Fruit fly (Drosophila melanogaster) whole organism, embryonic: ENCODE results near the gene Orct2.

Experiments used
- Asciz ChIP-seq: fragments of 200-800 bp; sonication (Bioruptor generic); optimal IDR thresholded peaks from 2 replicates; lab custom pipeline; 2017; ENCODE audit warnings: missing biosample characterization, mild to moderate bottlenecking, missing genetic modification characterization, missing genetic modification reagents
- BtbVII ChIP-seq: fragments of 200-800 bp; sonication (Bioruptor generic); optimal IDR thresholded peaks from 3 replicates; lab custom pipeline; 2017; ENCODE audit warnings: missing biosample characterization, mild to moderate bottlenecking, missing genetic modification characterization
- Bteb2 ChIP-seq: fragments of 200-800 bp; sonication (Bioruptor generic); optimal IDR thresholded peaks from 2 replicates; lab custom pipeline; 2016; ENCODE audit warnings: missing biosample characterization, missing genetic modification characterization
- CG1024 ChIP-seq: fragments of 200-800 bp; sonication (Bioruptor generic); IDR thresholded peaks from 2 replicates; pipeline ENCODE4 v1.3.6; 2022; ENCODE audit warnings: missing biosample characterization, missing genetic modification characterization
- CG10366 ChIP-seq: fragments of 200-800 bp; sonication (Bioruptor generic); IDR thresholded peaks from 2 replicates; pipeline ENCODE4 v1.3.6; 2022; ENCODE audit warnings: missing biosample characterization, missing genetic modification characterization
- CG18619 ChIP-seq: fragments of 200-800 bp; sonication (Bioruptor generic); optimal IDR thresholded peaks from 3 replicates; lab custom pipeline; 2017; ENCODE audit warnings: missing biosample characterization, mild to moderate bottlenecking, missing genetic modification characterization
- CG32772 ChIP-seq: fragments of 200-800 bp; sonication (Bioruptor generic); IDR thresholded peaks from 2 replicates; pipeline ENCODE4 v1.3.6; 2022; ENCODE audit warnings: missing biosample characterization, missing genetic modification characterization
- CG34224 ChIP-seq: fragments of 200-800 bp; sonication (Bioruptor generic); IDR thresholded peaks from 3 replicates; pipeline ENCODE4 v1.3.6; 2022; ENCODE audit warnings: missing biosample characterization, missing genetic modification characterization; ENCODE audit not compliant: partially characterized antibody
- CG34376 ChIP-seq: fragments of 200-800 bp; sonication (Bioruptor generic); optimal IDR thresholded peaks from 2 replicates; lab custom pipeline; 2018; ENCODE audit warnings: missing biosample characterization, mild to moderate bottlenecking, missing genetic modification characterization
- CG34422 ChIP-seq: fragments of 200-800 bp; sonication (Bioruptor generic); IDR thresholded peaks from 3 replicates; pipeline ENCODE4 v1.3.6; 2022; ENCODE audit warnings: missing biosample characterization, missing genetic modification characterization
- CG42726 ChIP-seq: fragments of 200-800 bp; sonication (Bioruptor generic); IDR thresholded peaks from 2 replicates; pipeline ENCODE4 v1.3.6; 2022; ENCODE audit warnings: missing biosample characterization, missing genetic modification characterization; ENCODE audit not compliant: partially characterized antibody
- CG4360 ChIP-seq: fragments of 200-800 bp; sonication (Bioruptor generic); IDR thresholded peaks from 2 replicates; pipeline ENCODE4 v1.3.6; 2022; ENCODE audit warnings: missing biosample characterization, missing genetic modification characterization
- CG4730 ChIP-seq: fragments of 200-800 bp; sonication (Bioruptor generic); IDR thresholded peaks from 2 replicates; pipeline ENCODE4 v1.3.6; 2022; ENCODE audit warnings: missing biosample characterization, missing genetic modification characterization
- CG5180 ChIP-seq: fragments of 200-800 bp; sonication (Bioruptor generic); optimal IDR thresholded peaks from 3 replicates; lab custom pipeline; 2017; ENCODE audit warnings: missing biosample characterization, missing genetic modification characterization, mild to moderate bottlenecking, moderate library complexity, missing genetic modification reagents
- CG8924 ChIP-seq: fragments of 200-800 bp; optimal IDR thresholded peaks from 3 replicates; lab custom pipeline; 2019; ENCODE audit warnings: missing biosample characterization, mild to moderate bottlenecking, missing genetic modification characterization, moderate library complexity
- CrebB ChIP-seq: fragments of 200-800 bp; sonication (Bioruptor generic); optimal IDR thresholded peaks from 3 replicates; lab custom pipeline; 2018; ENCODE audit warnings: missing biosample characterization, mild to moderate bottlenecking, missing genetic modification characterization
- Dref ChIP-seq: fragments of 200-800 bp; sonication (Bioruptor generic); IDR thresholded peaks from 2 replicates; pipeline ENCODE4 v1.3.6; 2022; ENCODE audit warnings: missing biosample characterization, missing genetic modification characterization
- HLH54F ChIP-seq: fragments of 200-800 bp; sonication (Bioruptor generic); optimal IDR thresholded peaks from 3 replicates; lab custom pipeline; 2016; ENCODE audit warnings: missing biosample characterization, missing genetic modification characterization
- Hey ChIP-seq: fragments of 200-800 bp; sonication (Bioruptor generic); optimal IDR thresholded peaks from 3 replicates; lab custom pipeline; 2018; ENCODE audit warnings: missing biosample characterization, mild to moderate bottlenecking, missing genetic modification characterization
- Med ChIP-seq: fragments of 200-800 bp; sonication (Bioruptor generic); peaks from one replicate; lab custom pipeline; 2016; ENCODE audit warnings: missing biosample characterization, missing genetic modification characterization, mild to moderate bottlenecking, inconsistent platforms, moderate library complexity
- NK7.1 ChIP-seq: fragments of 200-800 bp; sonication (Bioruptor generic); optimal IDR thresholded peaks from 3 replicates; lab custom pipeline; 2016; ENCODE audit warnings: missing biosample characterization, missing genetic modification characterization
- Nf-YA ChIP-seq: fragments of 200-800 bp; sonication (Bioruptor generic); IDR thresholded peaks from 2 replicates; pipeline ENCODE4 v1.3.6; 2022; ENCODE audit warnings: missing biosample characterization, missing genetic modification characterization
- Opbp ChIP-seq: fragments of 200-800 bp; sonication (Bioruptor generic); IDR thresholded peaks from 3 replicates; pipeline ENCODE4 v1.3.6; 2022; ENCODE audit warnings: missing biosample characterization, missing genetic modification characterization; ENCODE audit not compliant: partially characterized antibody
- Pdp1 ChIP-seq, 2 experiments: fragments of 200-800 bp; sonication (Bioruptor generic); optimal IDR thresholded peaks; 3 replicates each; lab custom pipeline; 2016; ENCODE audit warnings: missing biosample characterization in 2 of 2, missing genetic modification characterization in 2 of 2, mild to moderate bottlenecking in 1 of 2, moderate library complexity in 1 of 2
- Ravus ChIP-seq: fragments of 200-800 bp; sonication (Bioruptor generic); IDR thresholded peaks from 2 replicates; pipeline ENCODE4 v1.3.6; 2022; ENCODE audit warnings: missing biosample characterization, missing genetic modification characterization
- Sry-β ChIP-seq: fragments of 200-800 bp; sonication (Bioruptor generic); optimal IDR thresholded peaks from 2 replicates; lab custom pipeline; 2018; ENCODE audit warnings: missing biosample characterization, mild to moderate bottlenecking, missing genetic modification characterization, moderate library complexity
- Sry-δ ChIP-seq: fragments of 200-800 bp; sonication (Bioruptor generic); optimal IDR thresholded peaks from 2 replicates; lab custom pipeline; 2016; ENCODE audit warnings: missing biosample characterization, missing genetic modification characterization
- al ChIP-seq: fragments of 200-800 bp; sonication (Bioruptor generic); IDR thresholded peaks from 2 replicates; pipeline ENCODE4 v1.3.6; 2022; ENCODE audit warnings: missing biosample characterization, missing genetic modification characterization
- bbx ChIP-seq: fragments of 200-800 bp; sonication (Bioruptor generic); IDR thresholded peaks from 2 replicates; pipeline ENCODE4 v1.3.6; 2022; ENCODE audit warnings: missing biosample characterization, missing genetic modification characterization; ENCODE audit not compliant: partially characterized antibody
- cg ChIP-seq: fragments of 200-800 bp; sonication (Bioruptor generic); optimal IDR thresholded peaks from 3 replicates; lab custom pipeline; 2019; ENCODE audit warnings: missing biosample characterization, mild to moderate bottlenecking, missing genetic modification characterization, moderate library complexity
- chif ChIP-seq, 2 experiments: fragments of 200-800 bp; sonication (Bioruptor generic); optimal IDR thresholded peaks; 3 replicates each; lab custom pipeline; 2016; ENCODE audit warnings: missing biosample characterization in 2 of 2, missing genetic modification characterization in 2 of 2
- chm ChIP-seq: fragments of 200-800 bp; sonication (Bioruptor generic); IDR thresholded peaks from 2 replicates; pipeline ENCODE4 v1.3.6; 2022; ENCODE audit warnings: missing biosample characterization, missing genetic modification characterization
- ems ChIP-seq: fragments of 200-800 bp; sonication (Bioruptor generic); optimal IDR thresholded peaks from 3 replicates; lab custom pipeline; 2016; ENCODE audit warnings: missing biosample characterization, missing genetic modification characterization
- en ChIP-seq: fragments of 200-800 bp; sonication (Bioruptor generic); optimal IDR thresholded peaks from 2 replicates; lab custom pipeline; 2016; ENCODE audit warnings: missing biosample characterization, missing genetic modification characterization
- esg ChIP-seq: fragments of 200-800 bp; sonication (Bioruptor generic); conservative IDR thresholded peaks from 2 replicates; pipeline ENCODE4 v1.3.6; 2022; ENCODE audit warnings: missing biosample characterization, missing genetic modification characterization
- ewg ChIP-seq: fragments of 200-800 bp; sonication (Bioruptor generic); optimal IDR thresholded peaks from 3 replicates; lab custom pipeline; 2017; ENCODE audit warnings: mild to moderate bottlenecking, missing biosample characterization, missing genetic modification reagents, missing genetic modification characterization
- exex ChIP-seq: fragments of 200-800 bp; sonication (Bioruptor generic); optimal IDR thresholded peaks from 4 replicates; lab custom pipeline; 2018; ENCODE audit warnings: missing biosample characterization, mild to moderate bottlenecking, missing genetic modification characterization, moderate library complexity
- fd96Cb ChIP-seq: fragments of 200-800 bp; sonication (Bioruptor generic); optimal IDR thresholded peaks from 2 replicates; lab custom pipeline; 2018; ENCODE audit warnings: missing biosample characterization, mild to moderate bottlenecking, missing genetic modification characterization, moderate library complexity
- gro ChIP-seq: fragments of 200-800 bp; sonication (Bioruptor generic); optimal IDR thresholded peaks from 2 replicates; lab custom pipeline; 2016; ENCODE audit warnings: missing biosample characterization, missing genetic modification characterization
- ham ChIP-seq: fragments of 200-800 bp; sonication (Bioruptor generic); IDR thresholded peaks from 2 replicates; pipeline ENCODE4 v1.3.6; 2022; ENCODE audit warnings: missing biosample characterization, missing genetic modification characterization
- kah ChIP-seq: fragments of 200-800 bp; sonication (Bioruptor generic); optimal IDR thresholded peaks from 2 replicates; lab custom pipeline; 2018; ENCODE audit warnings: missing biosample characterization, mild to moderate bottlenecking, missing genetic modification characterization
- knrl ChIP-seq: fragments of 200-800 bp; sonication (Bioruptor generic); IDR thresholded peaks from 3 replicates; pipeline ENCODE4 v1.3.6; 2022; ENCODE audit warnings: missing biosample characterization, missing genetic modification characterization; ENCODE audit not compliant: partially characterized antibody
- nom ChIP-seq: fragments of 200-800 bp; sonication (Bioruptor generic); optimal IDR thresholded peaks from 2 replicates; lab custom pipeline; 2017; ENCODE audit warnings: missing biosample characterization, missing genetic modification characterization, mild to moderate bottlenecking, moderate library complexity, missing genetic modification reagents
- pfk ChIP-seq: fragments of 200-800 bp; sonication (Bioruptor generic); optimal IDR thresholded peaks from 2 replicates; lab custom pipeline; 2018; ENCODE audit warnings: missing biosample characterization, mild to moderate bottlenecking, missing genetic modification characterization, moderate library complexity
- pzg ChIP-seq: fragments of 200-800 bp; sonication (Bioruptor generic); optimal IDR thresholded peaks from 3 replicates; lab custom pipeline; 2018; ENCODE audit warnings: missing biosample characterization, mild to moderate bottlenecking, missing genetic modification characterization, moderate library complexity
- sens ChIP-seq: fragments of 200-800 bp; sonication (Bioruptor generic); peaks from one replicate; lab custom pipeline; 2016; ENCODE audit warnings: missing biosample characterization, missing genetic modification characterization
- shn ChIP-seq: fragments of 200-800 bp; sonication (Bioruptor generic); optimal IDR thresholded peaks from 3 replicates; lab custom pipeline; 2016; ENCODE audit warnings: missing biosample characterization, missing genetic modification characterization
- unpg ChIP-seq: fragments of 200-800 bp; sonication (Bioruptor generic); optimal IDR thresholded peaks from 3 replicates; lab custom pipeline; 2018; ENCODE audit warnings: missing biosample characterization, mild to moderate bottlenecking, missing genetic modification characterization, moderate library complexity
- zen ChIP-seq: fragments of 200-800 bp; sonication (Bioruptor generic); optimal IDR thresholded peaks from 3 replicates; lab custom pipeline; 2018; ENCODE audit warnings: missing biosample characterization, mild to moderate bottlenecking, missing genetic modification characterization, moderate library complexity
- zfh2 ChIP-seq: fragments of 200-800 bp; sonication (Bioruptor generic); optimal IDR thresholded peaks from 2 replicates; lab custom pipeline; 2016; ENCODE audit warnings: missing biosample characterization, missing genetic modification characterization

Orct2 gene

DNA sequence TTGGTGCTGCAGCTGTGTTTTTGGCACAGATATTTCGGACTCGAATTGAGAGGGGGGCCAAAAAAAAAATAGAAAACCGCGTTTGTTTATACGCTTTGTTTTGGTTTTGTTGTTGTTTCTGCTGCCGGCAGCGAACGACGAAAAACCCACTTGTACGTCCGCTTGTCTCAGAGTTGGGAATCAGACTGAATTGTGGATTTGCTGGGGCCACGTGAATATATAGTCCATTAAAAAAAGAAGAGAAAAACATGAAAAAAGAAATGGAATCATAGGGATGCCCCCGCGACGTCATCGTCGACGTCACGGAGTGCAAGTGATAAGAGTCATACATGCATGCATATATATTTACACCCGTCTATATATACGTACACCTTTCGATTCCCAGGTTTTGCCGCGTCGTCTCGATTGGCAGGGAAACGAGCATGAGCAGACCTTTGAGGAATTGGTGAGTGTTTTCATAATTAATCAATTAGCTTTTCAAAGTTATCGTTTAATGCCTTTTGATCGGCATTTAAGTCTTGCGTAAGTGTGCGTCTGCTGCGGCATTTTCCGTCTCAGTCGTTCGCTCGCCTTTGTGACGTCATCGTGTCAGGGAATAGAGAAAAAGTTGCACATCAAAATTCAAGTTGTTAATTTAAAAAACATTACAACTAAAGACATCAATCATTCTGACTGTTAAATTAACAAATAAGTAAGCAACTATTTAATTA is 47.0 kb downstream of the Orct2 start:
- no peak for TF ChIP-seq HLH54F (GFP tag; lab: Kevin White, UChicago)
- peak; percentile 12 for TF ChIP-seq en (GFP tag; lab: Kevin White, UChicago)
- TF ChIP-seq exex (tag; lab: Kevin White, UChicago) = peak; percentile 71
- peak; percentile 21 for TF ChIP-seq sens (GFP tag; lab: Kevin White, UChicago)
- TF ChIP-seq fd96Cb = peak; percentile 3
- TF ChIP-seq ham (GFP tag; lab: Robert Waterston, UW) = no peak
- 0 out of 3 replicates have a peak, but pooled peaks have one; percentile 59 for TF ChIP-seq CG34422
- no peak for TF ChIP-seq CG8924 (tag; lab: Kevin White, UChicago)
- no peak for TF ChIP-seq Nf-YA (GFP tag; lab: Robert Waterston, UW)
- TF ChIP-seq Med = peak; percentile 35
- TF ChIP-seq CG10366 (GFP tag; lab: Robert Waterston, UW) = no peak
- TF ChIP-seq BtbVII (GFP tag; lab: Kevin White, UChicago) = peak; percentile 67
- no peak for TF ChIP-seq Opbp
- no peak for TF ChIP-seq CG4730 (GFP tag; lab: Robert Waterston, UW)
- peak; percentile 4 for TF ChIP-seq CG34376 (GFP tag; lab: Kevin White, UChicago)
- TF ChIP-seq kah (GFP tag; lab: Kevin White, UChicago) = peak; percentile 12
- peak; percentile 69 for TF ChIP-seq CG4360 (GFP tag; lab: Robert Waterston, UW)
- TF ChIP-seq chm = 0 out of 2 replicates have a peak, but pooled peaks have one; percentile 8
- TF ChIP-seq esg = no peak
- peak; percentile 25; the same call in 1 of the 2 replicates for TF ChIP-seq bbx (GFP tag; lab: Robert Waterston, UW)
- peak; percentile 9 for TF ChIP-seq shn (GFP tag; lab: Kevin White, UChicago)
- TF ChIP-seq Pdp1 (GFP tag; optimal IDR thresholded peaks at IDR 0.05; lab: Kevin White, UChicago) = peak in 1 of 2 experiments; percentile 99
- no peak for TF ChIP-seq CG1024 (GFP tag; lab: Robert Waterston, UW)
- TF ChIP-seq nom = peak; percentile 54
- peak; percentile 18 for TF ChIP-seq gro (GFP tag; lab: Kevin White, UChicago)
- no peak for TF ChIP-seq Sry-δ
- peak; percentile 38; the same call in 1 of the 2 replicates for TF ChIP-seq CG32772

dm6 chr3R:24320342-24320711 is 47.5 kb downstream of the Orct2 start:
- TF ChIP-seq Dref (GFP tag; lab: Robert Waterston, UW) (peak; percentile 87), ewg (peak; percentile 99), CG34224 (GFP tag; lab: Robert Waterston, UW) (peak; percentile 67), cg (GFP tag; lab: Kevin White, UChicago) (peak; percentile 97), CrebB (tag; lab: Kevin White, UChicago) (no peak), knrl (GFP tag; lab: Robert Waterston, UW) (peak; percentile 63), CG42726 (GFP tag; lab: Robert Waterston, UW) (peak; percentile 39; the same call in 1 of the 2 replicates), pfk (GFP tag; lab: Kevin White, UChicago) (no peak), Asciz (GFP tag; lab: Kevin White, UChicago) (no peak), CG18619 (GFP tag; lab: Kevin White, UChicago) (no peak), ems (GFP tag; lab: Kevin White, UChicago) (no peak), CG34376 (GFP tag; lab: Kevin White, UChicago) (peak; percentile 10), zen (tag; lab: Kevin White, UChicago) (peak; percentile 2), al (GFP tag; lab: Robert Waterston, UW) (no peak), unpg (GFP tag; lab: Kevin White, UChicago) (no peak), Bteb2 (GFP tag; lab: Kevin White, UChicago) (no peak), Sry-β (no peak), NK7.1 (no peak), chif (GFP tag; optimal IDR thresholded peaks at IDR 0.05; lab: Kevin White, UChicago) (no peak), pzg (GFP tag; lab: Kevin White, UChicago) (peak; percentile 79), zfh2 (no peak), Ravus (no peak), CG5180 (no peak), Hey (tag; lab: Kevin White, UChicago) (no peak)
